Fruit fly (Drosophila melanogaster): ENCODE measurements around the gene PAN3.

- peak; percentile 83 for TF ChIP-seq psq (GFP tag; optimal IDR thresholded peaks at IDR 0.05)
- peak; percentile 74 for TF ChIP-seq brk (GFP tag; optimal IDR thresholded peaks at IDR 0.05)
- TF ChIP-seq rgr (GFP tag; optimal IDR thresholded peaks at IDR 0.05), result peak; percentile 89
- TF ChIP-seq h (GFP tag; optimal IDR thresholded peaks at IDR 0.05), result peak; percentile 91
- TF ChIP-seq pan (optimal IDR thresholded peaks at IDR 0.05), result no peak
- peak; percentile 50 for TF ChIP-seq CrebA (GFP tag; optimal IDR thresholded peaks at IDR 0.05; ENCODE audit: borderline replicate concordance)
- peak; percentile 92 for TF ChIP-seq OdsH (GFP tag; optimal IDR thresholded peaks at IDR 0.05)
- TF ChIP-seq sv (GFP tag; optimal IDR thresholded peaks at IDR 0.05), result peak; percentile 90
Observed at dm6 chr3L:3106908-3107821, 36.2 kb downstream of the PAN3 start, which contains the start of gene Cht7.
